Fruit fly (Drosophila melanogaster): Measurements from ENCODE around the gene Samuel.
A peak's percentile ranks its signal among the peaks of the same experiment; 100 is the strongest.

Gene Samuel

DNA sequence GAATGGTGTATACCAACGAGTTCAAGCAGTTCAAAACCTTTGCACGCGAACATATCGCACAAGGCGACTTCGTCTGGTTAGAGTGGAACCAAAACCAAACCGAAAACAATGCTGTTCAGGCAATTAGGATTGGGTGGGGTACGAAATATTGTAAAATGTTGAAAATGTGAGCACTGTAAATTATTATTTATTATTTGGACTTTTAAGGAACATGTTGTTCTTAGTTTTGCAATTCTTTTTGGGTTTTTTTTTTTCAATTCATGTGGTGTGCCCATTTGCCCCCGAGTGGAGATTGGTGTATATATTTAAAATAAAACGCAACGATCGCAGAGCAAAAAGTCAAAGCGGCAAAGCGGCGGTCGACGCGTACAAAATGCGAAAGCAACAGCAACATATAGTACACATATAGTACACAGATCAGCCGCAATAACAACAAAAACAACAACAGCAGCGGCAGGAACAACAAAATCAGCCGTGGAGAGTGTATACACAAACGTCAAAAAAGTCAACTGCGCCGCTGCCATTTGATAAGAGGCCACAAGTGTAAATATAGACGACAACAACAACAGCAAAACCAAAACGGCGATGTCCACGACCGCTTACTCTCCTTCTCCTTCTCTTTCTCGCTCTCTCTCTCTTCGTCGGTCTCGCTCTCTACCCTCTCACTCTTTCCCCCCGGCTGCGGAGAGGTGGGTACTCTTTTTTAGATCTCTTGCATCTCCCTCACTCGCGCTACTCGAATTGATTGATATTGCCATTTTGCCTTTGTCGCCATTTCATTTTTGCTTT lies 21.9 kb downstream of the Samuel start (continued):
- TF ChIP-seq al (GFP tag; IDR thresholded peaks at IDR 0.05) (0 out of 2 replicates have a peak, but pooled peaks have one; percentile 18), ind (GFP tag; optimal IDR thresholded peaks at IDR 0.05) (peak; percentile 25), grn (GFP tag; optimal IDR thresholded peaks at IDR 0.05) (peak; percentile 58), CG18476 (GFP tag; optimal IDR thresholded peaks at IDR 0.05) (no peak), inv (GFP tag; IDR thresholded peaks at IDR 0.05; ENCODE audit: partially characterized antibody) (no peak), CG18619 (GFP tag; optimal IDR thresholded peaks at IDR 0.05) (peak; percentile 51), D19B (GFP tag; optimal IDR thresholded peaks at IDR 0.05) (no peak), CG9817 (tag; optimal IDR thresholded peaks at IDR 0.05) (no peak), CG34376 (GFP tag; optimal IDR thresholded peaks at IDR 0.05) (peak; percentile 67), mam (GFP tag; optimal IDR thresholded peaks at IDR 0.05) (peak; percentile 40), CG16813 (GFP tag; IDR thresholded peaks at IDR 0.05; ENCODE audit: partially characterized antibody) (no peak), CG8478 (optimal IDR thresholded peaks at IDR 0.05) (no peak), CG15696 (tag; optimal IDR thresholded peaks at IDR 0.05) (peak; percentile 58), ATbp (GFP tag; optimal IDR thresholded peaks at IDR 0.05) (peak; percentile 85), org-1 (GFP tag; optimal IDR thresholded peaks at IDR 0.05) (peak; percentile 55), Tbp (GFP tag; optimal IDR thresholded peaks at IDR 0.05) (no peak), Meics (GFP tag; optimal IDR thresholded peaks at IDR 0.05) (peak; percentile 28), gfzf (GFP tag; optimal IDR thresholded peaks at IDR 0.05) (no peak), CG1603 (tag; optimal IDR thresholded peaks at IDR 0.05) (peak; percentile 6), Vsx1 (GFP tag; optimal IDR thresholded peaks at IDR 0.05) (peak; percentile 75), hkb (optimal IDR thresholded peaks at IDR 0.05) (no peak), hkb (GFP tag; IDR thresholded peaks at IDR 0.05) (no peak), HmgZ (tag; optimal IDR thresholded peaks at IDR 0.05) (peak; percentile 54), btn (GFP tag; optimal IDR thresholded peaks at IDR 0.05) (no peak), onecut (GFP tag; IDR thresholded peaks at IDR 0.05) (peak; percentile 53), rib (GFP tag; IDR thresholded peaks at IDR 0.05) (no peak), da (GFP tag; optimal IDR thresholded peaks at IDR 0.05) (no peak), fru (optimal IDR thresholded peaks at IDR 0.05) (no peak), CG8290 (GFP tag; optimal IDR thresholded peaks at IDR 0.05) (no peak), CG8290 (tag; optimal IDR thresholded peaks at IDR 0.05) (peak in 1 of 2 experiments; percentile 41), Kr (GFP tag; optimal IDR thresholded peaks at IDR 0.05) (no peak), Pdp1 (GFP tag; optimal IDR thresholded peaks at IDR 0.05) (peak in 1 of 2 experiments; percentile 28), emc (GFP tag; optimal IDR thresholded peaks at IDR 0.05) (no peak), CG8388 (GFP tag; optimal IDR thresholded peaks at IDR 0.05) (no peak), vnd (GFP tag; IDR thresholded peaks at IDR 0.05; ENCODE audit: partially characterized antibody) (no peak), Lhr (GFP tag; optimal IDR thresholded peaks at IDR 0.05) (peak; percentile 8), Rx (GFP tag; IDR thresholded peaks at IDR 0.05) (no peak), CG42726 (GFP tag; IDR thresholded peaks at IDR 0.05; ENCODE audit: partially characterized antibody) (no peak), CG10565 (GFP tag; optimal IDR thresholded peaks at IDR 0.05) (no peak), CG7372 (GFP tag; IDR thresholded peaks at IDR 0.05) (no peak), Dek (tag; optimal IDR thresholded peaks at IDR 0.05) (peak; percentile 13), amos (GFP tag; IDR thresholded peaks at IDR 0.05; ENCODE audit: partially characterized antibody) (no peak), mld (GFP tag; IDR thresholded peaks at IDR 0.05; ENCODE audit: partially characterized antibody) (no peak)

Measured in whole organism, embryonic.